Worm (Caenorhabditis elegans): ENCODE results near the gene clec-76.

DNA sequence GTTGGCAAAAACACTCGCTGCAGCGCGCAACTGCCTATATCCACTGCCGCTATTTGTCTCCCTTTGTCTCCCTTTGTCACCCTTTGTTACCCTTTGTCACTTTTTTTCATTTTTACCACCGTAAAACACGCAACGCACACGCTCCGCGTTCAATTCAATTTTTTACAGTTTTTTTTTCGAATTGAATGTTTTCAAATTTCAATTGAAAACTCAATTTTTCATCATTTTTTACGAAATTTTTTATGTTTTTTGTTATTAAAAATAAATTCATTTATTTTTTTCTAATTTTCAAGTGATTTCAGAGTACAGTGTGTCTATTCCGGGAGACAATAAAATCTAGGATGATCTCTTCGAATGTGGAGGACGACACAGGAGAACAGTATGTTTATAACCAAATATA, 22.0 kb upstream of the clec-76 start, which contains the start of gene Y46C8AL.11:
- no peak for TF ChIP-seq elt-2 (tag; optimal IDR thresholded peaks at IDR 0.05)
- TF ChIP-seq madf-2 (tag; optimal IDR thresholded peaks at IDR 0.05): no peak
